Worm (Caenorhabditis elegans) whole organism, L1 larva: ENCODE measurements around the gene Y50D7A.10.

Experiments used
- C04F5.9 ChIP-seq: sonication (generic microtip); optimal IDR thresholded peaks from 2 replicates; lab custom pipeline; 2016; ENCODE audit warnings: missing genetic modification characterization, missing compliant biosample characterization
- C16A3.4 ChIP-seq: fragments of 150-350 bp; optimal IDR thresholded peaks from 2 replicates; lab custom pipeline; 2014; ENCODE audit warnings: missing biosample characterization, missing genetic modification characterization
- C34B4.2 ChIP-seq: sonication (generic microtip); optimal IDR thresholded peaks from 2 replicates; lab custom pipeline; 2017; ENCODE audit warnings: mild to moderate bottlenecking, missing genetic modification characterization, missing compliant biosample characterization
- Y116A8C.19 ChIP-seq: sonication (generic microtip); optimal IDR thresholded peaks from 2 replicates; lab custom pipeline; 2016; ENCODE audit warnings: missing compliant biosample characterization, missing genetic modification characterization, borderline replicate concordance
- ama-1 ChIP-seq: fragments of 150-350 bp; optimal IDR thresholded peaks from 2 replicates; lab custom pipeline; 2014
- ceh-8 ChIP-seq: fragments of 200-800 bp; sonication (Bioruptor generic); optimal IDR thresholded peaks from 2 replicates; lab custom pipeline; 2018; ENCODE audit warnings: mild to moderate bottlenecking, missing genetic modification characterization, moderate library complexity, missing compliant biosample characterization
- ceh-82 ChIP-seq, 3 experiments: fragments of 150-350 bp in 1 of 3; sonication (generic microtip) in 2 of 3; optimal IDR thresholded peaks; 2 replicates each; lab custom pipeline; 2014 to 2017; ENCODE audit warnings: missing biosample characterization in 3 of 3, missing genetic modification characterization in 3 of 3
- ceh-88 ChIP-seq: fragments of 200-800 bp; sonication (Bioruptor generic); IDR thresholded peaks from 2 replicates; pipeline ENCODE4 v1.3.6; 2022; ENCODE audit warnings: missing genetic modification characterization, missing compliant biosample characterization
- ceh-90 ChIP-seq: sonication (generic microtip); optimal IDR thresholded peaks from 2 replicates; lab custom pipeline; 2016; ENCODE audit warnings: missing genetic modification characterization, missing compliant biosample characterization
- ces-1 ChIP-seq: fragments of 150-350 bp; optimal IDR thresholded peaks from 2 replicates; lab custom pipeline; 2014; ENCODE audit warnings: missing biosample characterization, missing genetic modification reagents, missing genetic modification characterization
- dpl-1 ChIP-seq, 3 experiments: fragments of 150-350 bp in 2 of 3; sonication (generic microtip) in 1 of 3; optimal IDR thresholded peaks; 2 replicates each; lab custom pipeline; 2014 to 2017; ENCODE audit warnings: missing biosample characterization in 3 of 3, missing genetic modification characterization in 3 of 3, missing genetic modification reagents in 3 of 3
- dsc-1 ChIP-seq: sonication (generic microtip); optimal IDR thresholded peaks from 2 replicates; lab custom pipeline; 2016; ENCODE audit warnings: mild to moderate bottlenecking, missing genetic modification characterization, missing compliant biosample characterization
- efl-1 ChIP-seq, 4 experiments: fragments of 150-350 bp; optimal IDR thresholded peaks in 3 of 4; peaks in 1 of 4; 1 replicate in 1 of 4; 2 replicates in 3 of 4; lab custom pipeline; 2014; ENCODE audit warnings: missing biosample characterization in 2 of 4, missing genetic modification characterization in 2 of 4, missing genetic modification reagents in 2 of 4
- efl-3 ChIP-seq: fragments of 200-800 bp; sonication (Bioruptor generic); optimal IDR thresholded peaks from 2 replicates; lab custom pipeline; 2018; ENCODE audit warnings: mild to moderate bottlenecking, missing genetic modification characterization, missing compliant biosample characterization
- egl-27 ChIP-seq, 2 experiments: fragments of 150-350 bp in 1 of 2; sonication (generic microtip); optimal IDR thresholded peaks; 3 replicates each; lab custom pipeline; 2017 to 2018; ENCODE audit warnings: missing biosample characterization in 2 of 2, missing genetic modification characterization in 2 of 2, missing genetic modification reagents in 2 of 2
- ets-5 ChIP-seq: fragments of 200-800 bp; sonication (Bioruptor generic); IDR thresholded peaks from 2 replicates; pipeline ENCODE4 v1.3.6; 2022; ENCODE audit warnings: missing genetic modification characterization, missing compliant biosample characterization
- fkh-4 ChIP-seq: sonication (generic microtip); optimal IDR thresholded peaks from 2 replicates; lab custom pipeline; 2016; ENCODE audit warnings: missing compliant biosample characterization, missing genetic modification characterization, borderline replicate concordance
- fkh-8 ChIP-seq: sonication (generic microtip); optimal IDR thresholded peaks from 2 replicates; lab custom pipeline; 2016; ENCODE audit warnings: mild to moderate bottlenecking, missing genetic modification characterization, missing compliant biosample characterization
- fos-1 ChIP-seq: fragments of 150-350 bp; optimal IDR thresholded peaks from 2 replicates; lab custom pipeline; 2014; ENCODE audit warnings: missing biosample characterization, missing genetic modification characterization
- grh-1 ChIP-seq: fragments of 200-800 bp; sonication (Bioruptor generic); IDR thresholded peaks from 2 replicates; pipeline ENCODE4 v1.3.6; 2022; ENCODE audit warnings: missing genetic modification reagents, missing genetic modification characterization, missing compliant biosample characterization
- hlh-4 ChIP-seq: sonication (generic microtip); optimal IDR thresholded peaks from 2 replicates; lab custom pipeline; 2016; ENCODE audit warnings: mild to moderate bottlenecking, missing genetic modification characterization, missing compliant biosample characterization
- hpl-2 ChIP-seq: fragments of 150-350 bp; optimal IDR thresholded peaks from 2 replicates; lab custom pipeline; 2014; ENCODE audit warnings: missing biosample characterization, missing genetic modification reagents, missing genetic modification characterization
- jun-1 ChIP-seq: fragments of 150-350 bp; optimal IDR thresholded peaks from 2 replicates; lab custom pipeline; 2014; ENCODE audit warnings: missing biosample characterization, missing genetic modification reagents, missing genetic modification characterization
- lin-35 ChIP-seq, 2 experiments: fragments of 150-350 bp; optimal IDR thresholded peaks; 2 replicates each; lab custom pipeline; 2014; ENCODE audit warnings: missing biosample characterization in 2 of 2, missing genetic modification characterization in 2 of 2, missing genetic modification reagents in 2 of 2
- lin-39 ChIP-seq: fragments of 150-350 bp; optimal IDR thresholded peaks from 2 replicates; lab custom pipeline; 2014; ENCODE audit warnings: missing biosample characterization, missing genetic modification reagents, missing genetic modification characterization
- mdl-1 ChIP-seq, 2 experiments: fragments of 150-350 bp; optimal IDR thresholded peaks; 2 replicates each; lab custom pipeline; 2014 to 2017; ENCODE audit warnings: missing biosample characterization in 2 of 2, missing genetic modification characterization in 2 of 2, inconsistent platforms in 1 of 2
- mef-2 ChIP-seq: fragments of 150-350 bp; optimal IDR thresholded peaks from 2 replicates; lab custom pipeline; 2014; ENCODE audit warnings: missing biosample characterization, missing genetic modification characterization
- mep-1 ChIP-seq: fragments of 150-350 bp; optimal IDR thresholded peaks from 2 replicates; lab custom pipeline; 2014; ENCODE audit warnings: missing biosample characterization, missing genetic modification characterization
- nhr-12 ChIP-seq: sonication (generic microtip); optimal IDR thresholded peaks from 2 replicates; lab custom pipeline; 2017; ENCODE audit warnings: missing biosample characterization, missing genetic modification characterization
- nhr-19 ChIP-seq: fragments of 200-800 bp; sonication (Bioruptor generic); conservative IDR thresholded peaks from 2 replicates; pipeline ENCODE4 v1.3.6; 2022; ENCODE audit warnings: missing genetic modification characterization, missing compliant biosample characterization
- nhr-20 ChIP-seq: sonication (generic microtip); optimal IDR thresholded peaks from 2 replicates; lab custom pipeline; 2016; ENCODE audit warnings: mild to moderate bottlenecking, missing genetic modification characterization, missing compliant biosample characterization
- nhr-47 ChIP-seq: sonication (generic microtip); optimal IDR thresholded peaks from 2 replicates; lab custom pipeline; 2016; ENCODE audit warnings: mild to moderate bottlenecking, missing genetic modification characterization, moderate library complexity, missing compliant biosample characterization
- nhr-71 ChIP-seq: sonication (generic microtip); optimal IDR thresholded peaks from 2 replicates; lab custom pipeline; 2016; ENCODE audit warnings: mild to moderate bottlenecking, missing genetic modification characterization, moderate library complexity, missing compliant biosample characterization
- nhr-77 ChIP-seq: fragments of 150-350 bp; optimal IDR thresholded peaks from 2 replicates; lab custom pipeline; 2014; ENCODE audit warnings: missing biosample characterization, missing genetic modification characterization
- nhr-85 ChIP-seq: sonication (generic microtip); peaks from one replicate; lab custom pipeline; 2016; ENCODE audit warnings: missing genetic modification characterization, inconsistent platforms, missing compliant biosample characterization
- pax-3 ChIP-seq: fragments of 200-800 bp; sonication (Bioruptor generic); optimal IDR thresholded peaks from 2 replicates; lab custom pipeline; 2018; ENCODE audit warnings: mild to moderate bottlenecking, missing genetic modification characterization, moderate library complexity, missing compliant biosample characterization
- pqm-1 ChIP-seq: sonication (generic microtip); optimal IDR thresholded peaks from 3 replicates; lab custom pipeline; 2017; ENCODE audit warnings: missing biosample characterization, missing genetic modification characterization
- rnt-1 ChIP-seq: sonication (generic microtip); optimal IDR thresholded peaks from 2 replicates; lab custom pipeline; 2016; ENCODE audit warnings: mild to moderate bottlenecking, missing genetic modification characterization, moderate library complexity, missing compliant biosample characterization
- snpc-4 ChIP-seq: fragments of 150-350 bp; optimal IDR thresholded peaks from 2 replicates; lab custom pipeline; 2014; ENCODE audit warnings: missing biosample characterization, missing genetic modification characterization
- sox-4 ChIP-seq: sonication (generic microtip); optimal IDR thresholded peaks from 2 replicates; lab custom pipeline; 2016; ENCODE audit warnings: missing genetic modification characterization, missing compliant biosample characterization
- unc-130 ChIP-seq: fragments of 150-350 bp; optimal IDR thresholded peaks from 2 replicates; lab custom pipeline; 2017; ENCODE audit warnings: missing biosample characterization, missing genetic modification characterization, inconsistent platforms
- unc-30 ChIP-seq: sonication (generic microtip); optimal IDR thresholded peaks from 2 replicates; lab custom pipeline; 2017; ENCODE audit warnings: missing biosample characterization, missing genetic modification characterization
- unc-86 ChIP-seq: sonication (generic microtip); optimal IDR thresholded peaks from 2 replicates; lab custom pipeline; 2016; ENCODE audit warnings: missing genetic modification characterization, missing compliant biosample characterization
- unc-98 ChIP-seq: fragments of 200-800 bp; sonication (Bioruptor generic); IDR thresholded peaks from 2 replicates; pipeline ENCODE4 v1.3.6; 2022; ENCODE audit warnings: missing genetic modification characterization, missing compliant biosample characterization
- zip-4 ChIP-seq: fragments of 200-800 bp; sonication (Bioruptor generic); optimal IDR thresholded peaks from 2 replicates; lab custom pipeline; 2018; ENCODE audit warnings: mild to moderate bottlenecking, missing genetic modification characterization, moderate library complexity, missing compliant biosample characterization
- ztf-4 ChIP-seq: fragments of 150-350 bp; optimal IDR thresholded peaks from 2 replicates; lab custom pipeline; 2014; ENCODE audit warnings: missing biosample characterization, missing genetic modification characterization

Y50D7A.10 gene

DNA sequence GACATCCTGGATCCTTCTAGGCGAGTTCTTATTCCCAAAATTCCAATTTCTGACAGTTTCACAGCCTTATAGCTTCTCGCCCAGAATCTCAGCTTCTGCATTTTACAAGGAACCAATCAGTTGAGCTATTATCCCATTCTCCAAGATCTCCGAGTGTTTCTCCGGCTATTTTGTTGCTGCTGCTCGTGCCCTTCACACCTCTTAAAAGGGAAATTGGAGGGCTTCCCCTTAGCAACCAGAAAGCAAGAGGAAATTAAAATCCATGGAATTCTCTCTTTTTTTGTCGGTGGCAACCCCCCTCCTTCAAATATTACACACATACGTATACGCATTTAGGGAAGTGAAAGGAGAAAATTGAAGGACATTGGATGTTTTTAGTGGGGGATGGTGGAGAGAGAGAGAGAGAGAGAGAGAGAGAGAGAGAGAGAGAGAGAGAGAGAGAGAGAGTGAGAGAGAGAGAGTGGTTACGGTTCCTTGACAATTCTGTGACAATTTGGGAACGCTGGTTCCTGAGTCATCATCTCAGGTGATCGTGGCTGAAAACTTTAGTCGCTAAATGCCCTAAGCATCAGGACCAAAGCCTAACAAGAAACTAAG, 36.7 kb downstream of the Y50D7A.10 start (continued):
- TF ChIP-seq ceh-8 = no peak
- no peak for TF ChIP-seq rnt-1
- no peak for TF ChIP-seq ceh-88 (GFP tag; lab: Robert Waterston, UW)
- no peak for TF ChIP-seq unc-130
- no peak for TF ChIP-seq mdl-1 (tag; optimal IDR thresholded peaks at IDR 0.05; lab: Kevin White, UChicago)
- no peak for TF ChIP-seq ces-1 (GFP tag; lab: Kevin White, UChicago)
- no peak for TF ChIP-seq jun-1 (tag; lab: Kevin White, UChicago)
- no peak for TF ChIP-seq dsc-1 (tag; lab: Kevin White, UChicago)
- TF ChIP-seq unc-98 = no peak
- peak in 1 of 3 experiments; percentile 18 for TF ChIP-seq dpl-1 (GFP tag; optimal IDR thresholded peaks at IDR 0.05; lab: Kevin White, UChicago)
- peak in 1 of 3 experiments; percentile 12 for TF ChIP-seq ceh-82 (tag; optimal IDR thresholded peaks at IDR 0.05; lab: Kevin White, UChicago)
- TF ChIP-seq Y116A8C.19 (tag; lab: Kevin White, UChicago) = no peak
- peak; percentile 64 for TF ChIP-seq fkh-8 (tag; lab: Kevin White, UChicago)
- no peak for TF ChIP-seq C04F5.9 (tag; lab: Kevin White, UChicago)
- no peak for TF ChIP-seq fos-1 (tag; lab: Kevin White, UChicago)
- no peak for TF ChIP-seq ets-5
- no peak; the same call in 1 of the 2 replicates for TF ChIP-seq grh-1 (GFP tag; lab: Robert Waterston, UW)
- TF ChIP-seq ceh-90 = no peak

DNA sequence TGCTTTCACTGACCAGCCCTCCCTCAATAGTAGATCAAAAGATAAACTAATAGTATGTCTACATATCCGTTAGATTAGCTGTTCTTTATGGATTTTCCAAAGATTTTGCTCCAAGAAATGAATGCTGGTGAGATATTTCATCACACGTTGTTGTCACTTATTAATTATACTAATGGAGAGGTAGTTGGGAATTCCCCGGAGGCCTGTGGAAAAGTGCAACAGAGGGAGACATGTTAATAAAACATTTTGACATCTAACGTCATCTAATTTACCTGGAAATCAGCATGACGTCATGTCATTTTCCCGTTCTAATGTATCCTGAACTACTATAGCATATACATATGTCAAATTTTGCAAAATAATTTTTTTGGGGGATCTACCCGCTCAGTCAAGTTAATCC, 37.7 kb downstream of the Y50D7A.10 start:
- TF ChIP-seq unc-86 (tag; lab: Kevin White, UChicago) (peak; percentile 22), fkh-4 (tag; lab: Kevin White, UChicago) (no peak), nhr-77 (no peak), dsc-1 (tag; lab: Kevin White, UChicago) (peak; percentile 51), ztf-4 (tag; lab: Kevin White, UChicago) (no peak), mdl-1 (tag; optimal IDR thresholded peaks at IDR 0.05; lab: Kevin White, UChicago) (no peak), pax-3 (tag; lab: Kevin White, UChicago) (no peak), zip-4 (no peak), nhr-71 (peak; percentile 37), nhr-85 (tag; lab: Kevin White, UChicago) (peak; percentile 55), ceh-8 (peak; percentile 82), lin-39 (no peak), ceh-90 (no peak), C16A3.4 (tag; lab: Kevin White, UChicago) (no peak), egl-27 (tag; optimal IDR thresholded peaks at IDR 0.05; lab: Kevin White, UChicago) (no peak), nhr-47 (peak; percentile 15), fkh-8 (tag; lab: Kevin White, UChicago) (peak; percentile 29)

DNA sequence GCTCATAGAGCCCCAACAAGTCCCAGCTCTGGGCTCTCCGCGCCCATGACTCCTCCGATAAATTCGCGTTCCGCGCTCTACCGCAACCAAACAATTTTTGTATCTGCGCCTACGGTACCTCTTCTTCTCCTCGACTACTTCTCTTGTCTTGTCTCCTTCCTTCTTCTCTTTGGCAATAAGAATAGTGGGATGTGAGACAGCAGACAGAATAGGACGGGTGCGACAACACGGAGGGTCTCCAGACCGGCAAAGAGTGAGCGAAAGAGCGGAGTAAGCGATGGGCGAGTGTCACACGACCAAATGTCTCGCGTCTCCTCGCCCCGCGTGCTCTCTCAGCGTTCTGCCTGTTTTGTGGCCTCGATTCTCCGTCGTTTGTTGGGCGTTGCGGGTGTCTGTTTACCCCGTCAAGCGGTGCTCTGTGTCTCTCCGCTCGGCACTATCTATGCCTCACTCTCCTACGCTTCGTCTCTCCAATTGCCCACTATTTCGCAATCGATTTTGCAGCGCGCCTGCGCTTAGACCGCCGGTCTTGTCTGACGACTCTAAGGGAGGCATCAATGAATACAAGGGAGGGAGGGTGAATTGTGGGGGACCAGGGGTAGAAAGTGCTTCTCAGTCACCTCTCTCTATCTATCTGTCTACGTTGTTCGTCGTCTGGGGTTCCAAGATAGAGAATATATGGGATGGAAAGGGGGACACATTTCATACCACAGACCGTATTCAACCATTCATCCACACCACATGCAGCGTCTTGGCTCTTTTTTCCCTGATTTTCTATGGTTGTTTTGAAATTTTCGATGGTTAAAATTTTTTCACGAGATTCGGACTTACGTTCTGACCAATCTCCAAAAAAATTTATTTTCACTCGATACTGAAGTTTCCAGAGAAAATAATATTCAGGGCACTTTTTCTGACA, 39.5 kb downstream of the Y50D7A.10 start, which contains the start of gene gei-4:
Gene gei-4 (minus strand): TSS at position 256 of the 916 bp plus-strand sequence.
- TF ChIP-seq C34B4.2 (tag; lab: Kevin White, UChicago) = no peak
- TF ChIP-seq mdl-1 (tag; optimal IDR thresholded peaks at IDR 0.05; lab: Kevin White, UChicago) = peak in 1 of 2 experiments; percentile 74
- peak; percentile 84 to 96 for TF ChIP-seq efl-1 (optimal IDR thresholded peaks at IDR 0.05; lab: Kevin White, UChicago)
- peak; percentile 53 to 96 for TF ChIP-seq efl-1 (GFP tag; optimal IDR thresholded peaks at IDR 0.05 in 1 of 2; lab: Kevin White, UChicago)
- TF ChIP-seq nhr-20 (tag; lab: Kevin White, UChicago) = peak; percentile 92
- peak; percentile 38 for TF ChIP-seq fkh-4 (tag; lab: Kevin White, UChicago)
- TF ChIP-seq nhr-71 = peak; percentile 97
- TF ChIP-seq efl-3 (GFP tag; lab: Kevin White, UChicago) = no peak
- TF ChIP-seq ama-1 = peak; percentile 74
- peak; percentile 98 for TF ChIP-seq zip-4
- TF ChIP-seq egl-27 (tag; optimal IDR thresholded peaks at IDR 0.05; lab: Kevin White, UChicago) = peak; percentile 23 to 71
- TF ChIP-seq hlh-4 (tag; lab: Kevin White, UChicago) = peak; percentile 51
- no peak for TF ChIP-seq unc-30 (tag; lab: Kevin White, UChicago)
- TF ChIP-seq lin-35 (GFP tag; optimal IDR thresholded peaks at IDR 0.05; lab: Kevin White, UChicago) = peak; percentile 65 to 79
- peak; percentile 57 for TF ChIP-seq unc-130
- peak; percentile 75 for TF ChIP-seq mep-1
- TF ChIP-seq hpl-2 (GFP tag; lab: Kevin White, UChicago) = no peak
- TF ChIP-seq nhr-19 (GFP tag; lab: Robert Waterston, UW) = peak; percentile 86
- peak; percentile 77 for TF ChIP-seq sox-4 (tag; lab: Kevin White, UChicago)
- TF ChIP-seq pqm-1 = no peak
- peak; percentile 92 for TF ChIP-seq jun-1 (tag; lab: Kevin White, UChicago)
- TF ChIP-seq mef-2 (tag; lab: Kevin White, UChicago) = peak; percentile 3
- peak; percentile 67 for TF ChIP-seq snpc-4 (tag; lab: Kevin White, UChicago)
- TF ChIP-seq nhr-12 (tag; lab: Kevin White, UChicago) = peak; percentile 20
